Worm (Caenorhabditis elegans) whole organism, L2 larva: ENCODE data around the gene srh-18.
A peak's percentile ranks its signal among the peaks of the same experiment; 100 is the strongest.

ENCODE experiments used
- F13H6.1 ChIP-seq: sonication (generic microtip); optimal IDR thresholded peaks from 2 replicates; lab custom pipeline; 2016; ENCODE audit warnings: missing genetic modification characterization, missing compliant biosample characterization
- elt-3 ChIP-seq: sonication (generic microtip); optimal IDR thresholded peaks from 2 replicates; lab custom pipeline; 2017; ENCODE audit warnings: missing biosample characterization, missing genetic modification characterization
- nhr-25 ChIP-seq: fragments of 150-350 bp; sonication (generic microtip); optimal IDR thresholded peaks from 3 replicates; lab custom pipeline; 2014; ENCODE audit warnings: missing biosample characterization, missing genetic modification characterization
- skn-1 ChIP-seq: sonication (generic microtip); optimal IDR thresholded peaks from 2 replicates; lab custom pipeline; 2017; ENCODE audit warnings: missing biosample characterization, missing genetic modification characterization
- sma-3 ChIP-seq: sonication (generic microtip); optimal IDR thresholded peaks from 2 replicates; lab custom pipeline; 2016; ENCODE audit warnings: missing genetic modification reagents, missing genetic modification characterization, missing compliant biosample characterization
- snpc-4 ChIP-seq: fragments of 150-350 bp; optimal IDR thresholded peaks from 2 replicates; lab custom pipeline; 2014; ENCODE audit warnings: missing biosample characterization, missing genetic modification characterization
- zag-1 ChIP-seq: fragments of 150-350 bp; optimal IDR thresholded peaks from 2 replicates; lab custom pipeline; 2014; ENCODE audit warnings: missing biosample characterization, missing genetic modification characterization
- ztf-11 ChIP-seq: sonication (generic microtip); optimal IDR thresholded peaks from 2 replicates; lab custom pipeline; 2017; ENCODE audit warnings: missing biosample characterization, missing genetic modification characterization

ce11 chrV:13288881-13289280 is 29.4 kb upstream of the srh-18 start:
- TF ChIP-seq sma-3 (no peak), skn-1 (tag; lab: Kevin White, UChicago) (no peak), F13H6.1 (tag; lab: Kevin White, UChicago) (peak; percentile 37), ztf-11 (tag; lab: Kevin White, UChicago) (no peak), nhr-25 (tag; lab: Kevin White, UChicago) (no peak), elt-3 (no peak), snpc-4 (tag; lab: Kevin White, UChicago) (no peak), zag-1 (tag; lab: Kevin White, UChicago) (no peak)
